Worm (Caenorhabditis elegans): ENCODE measurements around the gene srd-39.

The srd-39 gene

ce11 chrX:13324326-13324725 lies 23.9 kb upstream of the srd-39 start:
- no peak for TF ChIP-seq W03F9.2 (tag; optimal IDR thresholded peaks at IDR 0.05)
- no peak for TF ChIP-seq dao-5 (tag; optimal IDR thresholded peaks at IDR 0.05)
- no peak for TF ChIP-seq him-1 (tag; optimal IDR thresholded peaks at IDR 0.05)

ce11 chrX:13323697-13324096 lies 23.3 kb upstream of the srd-39 start:
- TF ChIP-seq him-1 (tag; optimal IDR thresholded peaks at IDR 0.05) = no peak
- TF ChIP-seq W03F9.2 (tag; optimal IDR thresholded peaks at IDR 0.05) = no peak
- no peak for TF ChIP-seq dao-5 (tag; optimal IDR thresholded peaks at IDR 0.05)

- no peak for TF ChIP-seq him-1 (tag; optimal IDR thresholded peaks at IDR 0.05)
- TF ChIP-seq W03F9.2 (tag; optimal IDR thresholded peaks at IDR 0.05) = no peak
- no peak for TF ChIP-seq dao-5 (tag; optimal IDR thresholded peaks at IDR 0.05)
Measured at ce11 chrX:13322886-13323285, 22.5 kb upstream of the srd-39 start, which contains the start of gene F46G10.2. Gene F46G10.2 (plus strand): TSS chrX:13322963.

ce11 chrX:13320575-13320974 lies 20.2 kb upstream of the srd-39 start:
- TF ChIP-seq dao-5 (tag; optimal IDR thresholded peaks at IDR 0.05) (no peak), W03F9.2 (tag; optimal IDR thresholded peaks at IDR 0.05) (no peak), him-1 (tag; optimal IDR thresholded peaks at IDR 0.05) (no peak)

- TF ChIP-seq W03F9.2 (tag; optimal IDR thresholded peaks at IDR 0.05) (no peak), dao-5 (tag; optimal IDR thresholded peaks at IDR 0.05) (no peak), him-1 (tag; optimal IDR thresholded peaks at IDR 0.05) (no peak)
Measured at ce11 chrX:13318316-13318715, 17.9 kb upstream of the srd-39 start.

- TF ChIP-seq W03F9.2 (tag; optimal IDR thresholded peaks at IDR 0.05) (no peak), dao-5 (tag; optimal IDR thresholded peaks at IDR 0.05) (no peak), him-1 (tag; optimal IDR thresholded peaks at IDR 0.05) (no peak)
Measured at ce11 chrX:13317532-13317931, 17.1 kb upstream of the srd-39 start.

- no peak for TF ChIP-seq him-1 (tag; optimal IDR thresholded peaks at IDR 0.05)
- TF ChIP-seq W03F9.2 (tag; optimal IDR thresholded peaks at IDR 0.05) = no peak
- TF ChIP-seq dao-5 (tag; optimal IDR thresholded peaks at IDR 0.05) = no peak
Measured at ce11 chrX:13315093-13315492, 14.7 kb upstream of the srd-39 start.

- TF ChIP-seq dao-5 (tag; optimal IDR thresholded peaks at IDR 0.05) = no peak
- TF ChIP-seq him-1 (tag; optimal IDR thresholded peaks at IDR 0.05) = no peak
- no peak for TF ChIP-seq W03F9.2 (tag; optimal IDR thresholded peaks at IDR 0.05)
Measured at ce11 chrX:13311641-13312423, 11.4 kb upstream of the srd-39 start, which contains the start of gene F46G10.1. Gene F46G10.1 (minus strand): TSS chrX:13311755.

- TF ChIP-seq him-1 (tag; optimal IDR thresholded peaks at IDR 0.05) (no peak), W03F9.2 (tag; optimal IDR thresholded peaks at IDR 0.05) (no peak), dao-5 (tag; optimal IDR thresholded peaks at IDR 0.05) (no peak)
Measured at ce11 chrX:13310763-13311162, 10.4 kb upstream of the srd-39 start.

ce11 chrX:13308745-13309144 lies 8.3 kb upstream of the srd-39 start, which contains the start of gene srxa-8:
Gene srxa-8 (minus strand): TSS chrX:13308845.
- TF ChIP-seq dao-5 (tag; optimal IDR thresholded peaks at IDR 0.05) (no peak), him-1 (tag; optimal IDR thresholded peaks at IDR 0.05) (no peak), W03F9.2 (tag; optimal IDR thresholded peaks at IDR 0.05) (no peak)

- TF ChIP-seq him-1 (tag; optimal IDR thresholded peaks at IDR 0.05) = no peak
- TF ChIP-seq dao-5 (tag; optimal IDR thresholded peaks at IDR 0.05) = no peak
- no peak for TF ChIP-seq W03F9.2 (tag; optimal IDR thresholded peaks at IDR 0.05)
Measured at ce11 chrX:13307852-13308251, 7.4 kb upstream of the srd-39 start.

- TF ChIP-seq him-1 (tag; optimal IDR thresholded peaks at IDR 0.05) = peak; percentile 89
- peak; percentile 93 for TF ChIP-seq dao-5 (tag; optimal IDR thresholded peaks at IDR 0.05)
- peak; percentile 80 for TF ChIP-seq W03F9.2 (tag; optimal IDR thresholded peaks at IDR 0.05)
Measured at ce11 chrX:13306869-13307446, 6.6 kb upstream of the srd-39 start.

- no peak for TF ChIP-seq W03F9.2 (tag; optimal IDR thresholded peaks at IDR 0.05)
Measured at ce11 chrX:13305779-13306178, 5.4 kb upstream of the srd-39 start, which contains the start of gene srd-43. Gene srd-43 (minus strand): TSS chrX:13305844.

ce11 chrX:13303357-13303756 lies 3.0 kb upstream of the srd-39 start, which contains the start of gene srd-42:
Gene srd-42 (minus strand): TSS chrX:13303457.
- TF ChIP-seq dao-5 (tag; optimal IDR thresholded peaks at IDR 0.05) (no peak), W03F9.2 (tag; optimal IDR thresholded peaks at IDR 0.05) (no peak), him-1 (tag; optimal IDR thresholded peaks at IDR 0.05) (no peak)
